Fruit fly (Drosophila melanogaster) whole organism, embryonic: Measurements from ENCODE around the gene Cyt-c1L.

Experiments
- Aef1 ChIP-seq: fragments of 200-800 bp; sonication (Bioruptor generic); IDR thresholded peaks from 3 replicates; pipeline ENCODE4 v1.3.6; 2022; ENCODE audit warnings: missing biosample characterization, missing genetic modification characterization
- CG10565 ChIP-seq: fragments of 200-800 bp; sonication (Bioruptor generic); optimal IDR thresholded peaks from 3 replicates; lab custom pipeline; 2016; ENCODE audit warnings: missing biosample characterization, mild to moderate bottlenecking, missing genetic modification characterization
- CG30020 ChIP-seq: fragments of 200-800 bp; optimal IDR thresholded peaks from 2 replicates; lab custom pipeline; 2019; ENCODE audit warnings: missing biosample characterization, mild to moderate bottlenecking, missing genetic modification characterization, moderate library complexity
- CG4282 ChIP-seq: fragments of 200-800 bp; sonication (Bioruptor generic); optimal IDR thresholded peaks from 2 replicates; lab custom pipeline; 2016; ENCODE audit warnings: missing biosample characterization, missing genetic modification characterization
- D19B ChIP-seq: fragments of 200-800 bp; sonication (Bioruptor generic); optimal IDR thresholded peaks from 2 replicates; lab custom pipeline; 2017; ENCODE audit warnings: missing biosample characterization, mild to moderate bottlenecking, missing genetic modification characterization
- Nf-YC ChIP-seq: fragments of 200-800 bp; optimal IDR thresholded peaks from 3 replicates; lab custom pipeline; 2019; ENCODE audit warnings: missing biosample characterization, mild to moderate bottlenecking, missing genetic modification characterization, moderate library complexity
- ara ChIP-seq: fragments of 200-800 bp; sonication (Bioruptor generic); IDR thresholded peaks from 2 replicates; pipeline ENCODE4 v1.3.6; 2022; ENCODE audit warnings: missing biosample characterization, missing genetic modification characterization
- chinmo ChIP-seq: fragments of 200-800 bp; sonication (Bioruptor generic); IDR thresholded peaks from 4 replicates; pipeline ENCODE4 v1.3.6; 2022; ENCODE audit warnings: missing biosample characterization, missing genetic modification characterization; ENCODE audit not compliant: partially characterized antibody
- danr ChIP-seq: fragments of 200-800 bp; sonication (Bioruptor generic); IDR thresholded peaks from 2 replicates; pipeline ENCODE4 v1.3.6; 2022; ENCODE audit warnings: missing biosample characterization, missing genetic modification characterization
- dmrt11E ChIP-seq: fragments of 200-800 bp; sonication (Bioruptor generic); optimal IDR thresholded peaks from 3 replicates; lab custom pipeline; 2018; ENCODE audit warnings: missing biosample characterization, mild to moderate bottlenecking, missing genetic modification characterization, moderate library complexity
- ham ChIP-seq: fragments of 200-800 bp; sonication (Bioruptor generic); IDR thresholded peaks from 2 replicates; pipeline ENCODE4 v1.3.6; 2022; ENCODE audit warnings: missing biosample characterization, missing genetic modification characterization
- ssp ChIP-seq: fragments of 200-800 bp; sonication (Bioruptor generic); IDR thresholded peaks from 2 replicates; pipeline ENCODE4 v1.3.6; 2022; ENCODE audit warnings: missing biosample characterization, missing genetic modification characterization

DNA sequence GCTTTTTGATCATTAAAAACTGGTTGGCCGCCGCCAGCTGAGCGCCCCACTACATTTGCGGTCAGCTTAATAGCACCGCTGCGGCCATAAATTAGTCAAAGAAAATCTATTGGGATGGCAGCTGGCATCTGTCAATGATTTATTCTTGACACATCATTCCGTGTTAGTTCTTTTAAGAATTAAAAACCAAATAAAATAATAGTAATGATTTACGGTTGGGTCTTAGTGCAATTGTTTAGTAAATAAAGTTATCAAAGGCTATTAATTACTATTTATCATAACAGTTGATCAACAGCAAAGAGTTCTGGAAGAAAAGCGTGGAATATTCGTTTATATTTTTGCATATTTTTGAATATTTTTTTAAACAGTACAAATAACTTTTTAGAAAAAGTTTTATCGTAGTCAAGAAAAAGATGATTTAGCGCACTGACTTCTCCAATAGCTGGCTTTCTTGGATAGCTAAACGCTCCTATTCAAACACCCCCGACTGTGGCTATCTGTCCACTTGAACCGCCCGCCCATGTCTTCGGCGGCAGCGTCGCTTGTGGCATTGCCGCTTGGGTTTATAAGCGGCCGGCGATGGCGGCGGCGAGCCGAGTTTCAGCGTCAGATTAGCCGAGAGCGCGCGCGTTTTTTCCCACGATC is 6.8 kb downstream of the Cyt-c1L start, which contains the start of gene CG14515:
- no peak for TF ChIP-seq Aef1 (GFP tag; lab: Robert Waterston, UW)
- TF ChIP-seq CG10565 (GFP tag; lab: Kevin White, UChicago): no peak
- no peak for TF ChIP-seq danr (GFP tag; lab: Robert Waterston, UW)
- TF ChIP-seq CG30020: no peak
- no peak for TF ChIP-seq Nf-YC (tag; lab: Kevin White, UChicago)
- no peak for TF ChIP-seq D19B (GFP tag; lab: Kevin White, UChicago)
- no peak for TF ChIP-seq CG4282 (GFP tag; lab: Kevin White, UChicago)
- TF ChIP-seq dmrt11E (tag; lab: Kevin White, UChicago): no peak
- TF ChIP-seq ssp: no peak
- TF ChIP-seq ham (GFP tag; lab: Robert Waterston, UW): no peak
- TF ChIP-seq chinmo (GFP tag; lab: Robert Waterston, UW): no peak
- no peak for TF ChIP-seq ara (GFP tag; lab: Robert Waterston, UW)
